Fruit fly (Drosophila melanogaster) whole organism, embryonic: ENCODE measurements around the gene CG5191.

ENCODE experiments used
- Ada2b ChIP-seq: fragments of 200-800 bp; sonication (Bioruptor generic); IDR thresholded peaks from 2 replicates; pipeline ENCODE4 v1.3.6; 2022; ENCODE audit warnings: missing biosample characterization, missing genetic modification characterization
- Aef1 ChIP-seq: fragments of 200-800 bp; sonication (Bioruptor generic); IDR thresholded peaks from 3 replicates; pipeline ENCODE4 v1.3.6; 2022; ENCODE audit warnings: missing biosample characterization, missing genetic modification characterization
- B-H1 ChIP-seq: fragments of 200-800 bp; sonication (Bioruptor generic); IDR thresholded peaks from 3 replicates; pipeline ENCODE4 v1.3.6; 2022; ENCODE audit warnings: missing biosample characterization, missing genetic modification characterization
- CG10431 ChIP-seq: fragments of 200-800 bp; sonication (Bioruptor generic); optimal IDR thresholded peaks from 3 replicates; lab custom pipeline; 2018; ENCODE audit warnings: missing biosample characterization, mild to moderate bottlenecking, missing genetic modification characterization
- CG10959 ChIP-seq: fragments of 200-800 bp; sonication (Bioruptor generic); IDR thresholded peaks from 2 replicates; pipeline ENCODE4 v1.3.6; 2022; ENCODE audit warnings: missing biosample characterization, missing genetic modification characterization
- CG11085 ChIP-seq: fragments of 200-800 bp; sonication (Bioruptor generic); IDR thresholded peaks from 2 replicates; pipeline ENCODE4 v1.3.6; 2022; ENCODE audit warnings: missing biosample characterization, missing genetic modification characterization
- CG11398 ChIP-seq: fragments of 200-800 bp; sonication (Bioruptor generic); optimal IDR thresholded peaks from 2 replicates; lab custom pipeline; 2016; ENCODE audit warnings: missing biosample characterization, missing genetic modification characterization
- CG11456 ChIP-seq: fragments of 200-800 bp; sonication (Bioruptor generic); IDR thresholded peaks from 3 replicates; pipeline ENCODE4 v1.3.6; 2022; ENCODE audit warnings: missing biosample characterization, missing genetic modification characterization
- CG12769 ChIP-seq: fragments of 200-800 bp; sonication (Bioruptor generic); optimal IDR thresholded peaks from 2 replicates; lab custom pipeline; 2019; ENCODE audit warnings: missing biosample characterization, mild to moderate bottlenecking, missing genetic modification characterization, moderate library complexity
- CG15601 ChIP-seq: fragments of 200-800 bp; sonication (Bioruptor generic); optimal IDR thresholded peaks from 3 replicates; lab custom pipeline; 2019; ENCODE audit warnings: missing biosample characterization, mild to moderate bottlenecking, missing genetic modification characterization, moderate library complexity
- CG1603 ChIP-seq: fragments of 200-800 bp; sonication (Bioruptor generic); optimal IDR thresholded peaks from 2 replicates; lab custom pipeline; 2019; ENCODE audit warnings: missing biosample characterization, mild to moderate bottlenecking, missing genetic modification characterization, moderate library complexity
- CG17361 ChIP-seq: fragments of 200-800 bp; sonication (Bioruptor generic); IDR thresholded peaks from 3 replicates; pipeline ENCODE4 v1.3.6; 2022; ENCODE audit warnings: missing biosample characterization, missing genetic modification characterization
- CG1832 ChIP-seq: fragments of 200-800 bp; sonication (Bioruptor generic); optimal IDR thresholded peaks from 2 replicates; lab custom pipeline; 2017; ENCODE audit warnings: missing biosample characterization, mild to moderate bottlenecking, missing genetic modification characterization, inconsistent platforms
- CG18599 ChIP-seq: fragments of 200-800 bp; sonication (Bioruptor generic); optimal IDR thresholded peaks from 3 replicates; lab custom pipeline; 2017; ENCODE audit warnings: missing biosample characterization, missing genetic modification characterization, mild to moderate bottlenecking, moderate library complexity, missing genetic modification reagents
- CG2712 ChIP-seq: fragments of 200-800 bp; optimal IDR thresholded peaks from 3 replicates; lab custom pipeline; 2019; ENCODE audit warnings: missing biosample characterization, mild to moderate bottlenecking, missing genetic modification characterization, moderate library complexity
- CG2889 ChIP-seq: fragments of 200-800 bp; sonication (Bioruptor generic); IDR thresholded peaks from 3 replicates; pipeline ENCODE4 v1.3.6; 2022; ENCODE audit warnings: missing biosample characterization, missing genetic modification characterization
- CG4617 ChIP-seq: fragments of 200-800 bp; sonication (Bioruptor generic); optimal IDR thresholded peaks from 3 replicates; lab custom pipeline; 2016; ENCODE audit warnings: missing biosample characterization, missing genetic modification characterization, borderline replicate concordance
- CG5245 ChIP-seq: fragments of 200-800 bp; sonication (Bioruptor generic); optimal IDR thresholded peaks from 3 replicates; lab custom pipeline; 2016; ENCODE audit warnings: missing biosample characterization, missing genetic modification characterization
- CG7839 ChIP-seq: fragments of 200-800 bp; sonication (Bioruptor generic); optimal IDR thresholded peaks from 3 replicates; lab custom pipeline; 2018; ENCODE audit warnings: missing biosample characterization, mild to moderate bottlenecking, missing genetic modification characterization, moderate library complexity
- CG9727 ChIP-seq: fragments of 200-800 bp; sonication (Bioruptor generic); optimal IDR thresholded peaks from 3 replicates; lab custom pipeline; 2017; ENCODE audit warnings: missing biosample characterization, mild to moderate bottlenecking, missing genetic modification characterization
- CG9797 ChIP-seq: fragments of 200-800 bp; sonication (Bioruptor generic); optimal IDR thresholded peaks from 3 replicates; lab custom pipeline; 2018; ENCODE audit warnings: missing biosample characterization, mild to moderate bottlenecking, missing genetic modification characterization
- CkIIα-i1 ChIP-seq: fragments of 200-800 bp; sonication (Bioruptor generic); IDR thresholded peaks from 2 replicates; pipeline ENCODE4 v1.3.6; 2022; ENCODE audit warnings: missing biosample characterization, missing genetic modification characterization
- D19A ChIP-seq: fragments of 200-800 bp; optimal IDR thresholded peaks from 3 replicates; lab custom pipeline; 2019; ENCODE audit warnings: missing biosample characterization, mild to moderate bottlenecking, missing genetic modification characterization, moderate library complexity
- Gug ChIP-seq: fragments of 200-800 bp; sonication (Bioruptor generic); IDR thresholded peaks from 4 replicates; pipeline ENCODE4 v1.3.6; 2022; ENCODE audit warnings: missing biosample characterization, missing genetic modification characterization
- Hand ChIP-seq: fragments of 200-800 bp; sonication (Bioruptor generic); optimal IDR thresholded peaks from 2 replicates; lab custom pipeline; 2017; ENCODE audit warnings: mild to moderate bottlenecking, missing biosample characterization, missing genetic modification reagents, missing genetic modification characterization
- Hr39 ChIP-seq: fragments of >200 bp; optimal IDR thresholded peaks from 2 replicates; lab custom pipeline; 2017
- Hr78 ChIP-seq, 2 experiments: fragments of 200-800 bp in 1 of 2; fragments of >200 bp in 1 of 2; sonication (Bioruptor generic) in 1 of 2; optimal IDR thresholded peaks; 2 replicates each; lab custom pipeline; 2017 to 2019; ENCODE audit warnings: missing biosample characterization in 2 of 2, missing genetic modification characterization in 2 of 2, mild to moderate bottlenecking in 1 of 2, moderate library complexity in 1 of 2
- Myb ChIP-seq: fragments of 200-800 bp; sonication (Bioruptor generic); optimal IDR thresholded peaks from 2 replicates; lab custom pipeline; 2016; ENCODE audit warnings: missing biosample characterization, missing genetic modification characterization
- NK7.1 ChIP-seq: fragments of 200-800 bp; sonication (Bioruptor generic); optimal IDR thresholded peaks from 3 replicates; lab custom pipeline; 2016; ENCODE audit warnings: missing biosample characterization, missing genetic modification characterization
- Rfx ChIP-seq: fragments of 200-800 bp; sonication (Bioruptor generic); IDR thresholded peaks from 2 replicates; pipeline ENCODE4 v1.3.6; 2022; ENCODE audit warnings: missing biosample characterization, missing genetic modification characterization
- Stat92E ChIP-seq, 3 experiments: fragments of >200 bp in 2 of 3; fragments of 200-800 bp in 1 of 3; sonication (Bioruptor generic) in 1 of 3; optimal IDR thresholded peaks; 2 replicates each; lab custom pipeline; 2017 to 2019; ENCODE audit warnings: missing biosample characterization in 3 of 3, missing genetic modification characterization in 3 of 3, mild to moderate bottlenecking in 1 of 3, moderate library complexity in 1 of 3
- ab ChIP-seq: fragments of 200-800 bp; sonication (Bioruptor generic); optimal IDR thresholded peaks from 2 replicates; lab custom pipeline; 2016; ENCODE audit warnings: missing biosample characterization, missing genetic modification characterization
- abd-A ChIP-seq: fragments of 200-800 bp; sonication (Bioruptor generic); optimal IDR thresholded peaks from 3 replicates; lab custom pipeline; 2019; ENCODE audit warnings: missing biosample characterization, mild to moderate bottlenecking, missing genetic modification characterization, moderate library complexity
- ac ChIP-seq: fragments of 200-800 bp; sonication (Bioruptor generic); optimal IDR thresholded peaks from 3 replicates; lab custom pipeline; 2017; ENCODE audit warnings: missing biosample characterization, mild to moderate bottlenecking, missing genetic modification characterization
- bsh ChIP-seq, 2 experiments: fragments of 200-800 bp; sonication (Bioruptor generic); optimal IDR thresholded peaks; 2 replicates each; lab custom pipeline; 2017 to 2018; ENCODE audit warnings: mild to moderate bottlenecking in 2 of 2, missing biosample characterization in 2 of 2, missing genetic modification characterization in 2 of 2, moderate library complexity in 1 of 2
- ci ChIP-seq: fragments of 200-800 bp; sonication (Bioruptor generic); IDR thresholded peaks from 3 replicates; pipeline ENCODE4 v1.3.6; 2022; ENCODE audit warnings: missing biosample characterization, missing genetic modification characterization
- dysf ChIP-seq: fragments of 200-800 bp; sonication (Bioruptor generic); IDR thresholded peaks from 3 replicates; pipeline ENCODE4 v1.3.6; 2022; ENCODE audit warnings: missing biosample characterization, missing genetic modification characterization
- esg ChIP-seq: fragments of 200-800 bp; sonication (Bioruptor generic); conservative IDR thresholded peaks from 2 replicates; pipeline ENCODE4 v1.3.6; 2022; ENCODE audit warnings: missing biosample characterization, missing genetic modification characterization
- eyg ChIP-seq: fragments of 200-800 bp; sonication (Bioruptor generic); optimal IDR thresholded peaks from 3 replicates; lab custom pipeline; 2016; ENCODE audit warnings: missing biosample characterization, missing genetic modification characterization
- hkb ChIP-seq, 2 experiments: fragments of 200-800 bp in 1 of 2; fragments of >200 bp in 1 of 2; sonication (Bioruptor generic) in 1 of 2; IDR thresholded peaks in 1 of 2; optimal IDR thresholded peaks in 1 of 2; 2 replicates each; pipeline versions ENCODE4 v1.3.6 to Lab custom; 2017 to 2022; ENCODE audit warnings: missing biosample characterization in 1 of 2, missing genetic modification characterization in 1 of 2
- kah ChIP-seq: fragments of 200-800 bp; sonication (Bioruptor generic); optimal IDR thresholded peaks from 2 replicates; lab custom pipeline; 2018; ENCODE audit warnings: missing biosample characterization, mild to moderate bottlenecking, missing genetic modification characterization
- lbe ChIP-seq: fragments of 200-800 bp; sonication (Bioruptor generic); optimal IDR thresholded peaks from 2 replicates; lab custom pipeline; 2016; ENCODE audit warnings: missing biosample characterization, mild to moderate bottlenecking, missing genetic modification characterization
- mld ChIP-seq: fragments of 200-800 bp; sonication (Bioruptor generic); IDR thresholded peaks from 3 replicates; pipeline ENCODE4 v1.3.6; 2022; ENCODE audit warnings: missing biosample characterization, missing genetic modification characterization; ENCODE audit not compliant: partially characterized antibody
- nmo ChIP-seq: fragments of 200-800 bp; sonication (Bioruptor generic); optimal IDR thresholded peaks from 2 replicates; lab custom pipeline; 2018; ENCODE audit warnings: missing biosample characterization, mild to moderate bottlenecking, missing genetic modification characterization, moderate library complexity
- phol ChIP-seq: fragments of 200-800 bp; sonication (Bioruptor generic); optimal IDR thresholded peaks from 3 replicates; lab custom pipeline; 2018; ENCODE audit warnings: missing biosample characterization, mild to moderate bottlenecking, missing genetic modification characterization, moderate library complexity
- pita ChIP-seq: fragments of 200-800 bp; sonication (Bioruptor generic); optimal IDR thresholded peaks from 2 replicates; lab custom pipeline; 2017; ENCODE audit warnings: missing biosample characterization, mild to moderate bottlenecking, missing genetic modification characterization
- pzg ChIP-seq: fragments of 200-800 bp; sonication (Bioruptor generic); optimal IDR thresholded peaks from 3 replicates; lab custom pipeline; 2018; ENCODE audit warnings: missing biosample characterization, mild to moderate bottlenecking, missing genetic modification characterization, moderate library complexity
- rib ChIP-seq: fragments of 200-800 bp; sonication (Bioruptor generic); IDR thresholded peaks from 2 replicates; pipeline ENCODE4 v1.3.6; 2022; ENCODE audit warnings: missing biosample characterization, missing genetic modification characterization
- sob ChIP-seq: fragments of 200-800 bp; sonication (Bioruptor generic); IDR thresholded peaks from 2 replicates; pipeline ENCODE4 v1.3.6; 2022; ENCODE audit warnings: missing biosample characterization, missing genetic modification characterization
- vnd ChIP-seq: fragments of 200-800 bp; sonication (Bioruptor generic); IDR thresholded peaks from 3 replicates; pipeline ENCODE4 v1.3.6; 2022; ENCODE audit warnings: missing biosample characterization, missing genetic modification characterization; ENCODE audit not compliant: partially characterized antibody

Gene CG5191

dm6 chr3R:20558106-20558489, 2.6 kb upstream of the CG5191 start (continued):
- TF ChIP-seq abd-A (tag; lab: Kevin White, UChicago) (no peak), CG18599 (GFP tag; lab: Kevin White, UChicago) (no peak), Hand (no peak), CG2712 (tag; lab: Kevin White, UChicago) (no peak), Hr78 (GFP tag; optimal IDR thresholded peaks at IDR 0.05; lab: Kevin White, UChicago) (no peak), CG10431 (no peak), kah (GFP tag; lab: Kevin White, UChicago) (no peak), ci (peak; percentile 59), CG11398 (no peak), Rfx (GFP tag; lab: Robert Waterston, UW) (peak; percentile 71), CG11456 (GFP tag; lab: Robert Waterston, UW) (peak; percentile 62; the same call in 2 of the 3 replicates), CG2889 (no peak), D19A (tag; lab: Kevin White, UChicago) (no peak), CG10959 (GFP tag; lab: Robert Waterston, UW) (no peak), vnd (GFP tag; lab: Robert Waterston, UW) (peak; percentile 23; the same call in 1 of the 3 replicates), CG1603 (tag; lab: Kevin White, UChicago) (peak; percentile 49), Ada2b (no peak), CG11085 (GFP tag; lab: Robert Waterston, UW) (0 out of 2 replicates have a peak, but pooled peaks have one; percentile 8), lbe (GFP tag; lab: Kevin White, UChicago) (no peak), nmo (GFP tag; lab: Kevin White, UChicago) (no peak), CkIIα-i1 (GFP tag; lab: Robert Waterston, UW) (no peak), Hr39 (lab: Kevin White, UChicago) (no peak), esg (GFP tag; lab: Robert Waterston, UW) (no peak), Gug (GFP tag; lab: Robert Waterston, UW) (peak; percentile 21; the same call in 1 of the 4 replicates), NK7.1 (GFP tag; lab: Kevin White, UChicago) (no peak), CG4617 (GFP tag; lab: Kevin White, UChicago) (peak; percentile 57), bsh (GFP tag; optimal IDR thresholded peaks at IDR 0.05; lab: Kevin White, UChicago) (no peak), pita (GFP tag; lab: Kevin White, UChicago) (no peak), mld (GFP tag; lab: Robert Waterston, UW) (no peak), CG15601 (tag; lab: Kevin White, UChicago) (no peak), CG7839 (tag; lab: Kevin White, UChicago) (no peak), phol (tag; lab: Kevin White, UChicago) (no peak), rib (GFP tag; lab: Robert Waterston, UW) (no peak), CG5245 (GFP tag; lab: Kevin White, UChicago) (no peak), CG1832 (no peak), sob (GFP tag; lab: Robert Waterston, UW) (peak; percentile 29; the same call in 1 of the 2 replicates), Stat92E (GFP tag; optimal IDR thresholded peaks at IDR 0.05; lab: Kevin White, UChicago) (no peak), ac (GFP tag; lab: Kevin White, UChicago) (no peak), ab (GFP tag; lab: Kevin White, UChicago) (no peak)

- TF ChIP-seq CG17361 (GFP tag; lab: Robert Waterston, UW): peak; percentile 55; the same call in 2 of the 3 replicates
- TF ChIP-seq CG12769 (tag; lab: Kevin White, UChicago): peak; percentile 12
- peak; percentile 65 for TF ChIP-seq CG9797
- peak; percentile 14; the same call in 1 of the 3 replicates for TF ChIP-seq B-H1 (GFP tag; lab: Robert Waterston, UW)
- TF ChIP-seq dysf: no peak
- no peak for TF ChIP-seq eyg (GFP tag; lab: Kevin White, UChicago)
- TF ChIP-seq pzg: peak; percentile 60
- TF ChIP-seq CG9727 (GFP tag; lab: Kevin White, UChicago): peak; percentile 14
- TF ChIP-seq Aef1 (GFP tag; lab: Robert Waterston, UW): peak; percentile 23; the same call in 1 of the 3 replicates
- no peak for TF ChIP-seq hkb (optimal IDR thresholded peaks at IDR 0.05; lab: Kevin White, UChicago)
- no peak for TF ChIP-seq hkb (GFP tag; IDR thresholded peaks at IDR 0.05; lab: Robert Waterston, UW)
- peak; percentile 3 for TF ChIP-seq Myb (GFP tag; lab: Kevin White, UChicago)
These were observed 522 bp upstream of the CG5191 start, which contains the start of gene CG15922 for dm6 chr3R:20560019-20560667. TSS of gene CG15922 (minus strand) at chr3R:20560280.
